Worm (Caenorhabditis elegans) whole organism, L3 larva: ENCODE results near the gene Y57A10B.7.

Experiments used
- aly-2 ChIP-seq: fragments of 150-350 bp; optimal IDR thresholded peaks from 2 replicates; lab custom pipeline; 2014; ENCODE audit warnings: missing biosample characterization, missing genetic modification characterization
- ama-1 ChIP-seq: fragments of 150-350 bp; optimal IDR thresholded peaks from 2 replicates; lab custom pipeline; 2018
- egl-27 ChIP-seq: sonication (generic microtip); optimal IDR thresholded peaks from 4 replicates; lab custom pipeline; 2017; ENCODE audit warnings: missing biosample characterization, missing genetic modification reagents, missing genetic modification characterization
- fkh-10 ChIP-seq: sonication (generic microtip); optimal IDR thresholded peaks from 2 replicates; lab custom pipeline; 2017; ENCODE audit warnings: missing biosample characterization, missing genetic modification reagents, missing genetic modification characterization
- fkh-2 ChIP-seq: fragments of 150-350 bp; optimal IDR thresholded peaks from 2 replicates; lab custom pipeline; 2014; ENCODE audit warnings: missing biosample characterization, missing genetic modification reagents, missing genetic modification characterization
- nhr-11 ChIP-seq: fragments of 150-350 bp; optimal IDR thresholded peaks from 2 replicates; lab custom pipeline; 2014; ENCODE audit warnings: missing biosample characterization, missing genetic modification characterization
- nhr-28 ChIP-seq: fragments of 150-350 bp; optimal IDR thresholded peaks from 2 replicates; lab custom pipeline; 2014; ENCODE audit warnings: missing biosample characterization, missing genetic modification characterization
- snpc-4 ChIP-seq: fragments of 150-350 bp; optimal IDR thresholded peaks from 2 replicates; lab custom pipeline; 2014; ENCODE audit warnings: missing biosample characterization, missing genetic modification characterization

ce11 chrII:12352115-12352514 lies 41.5 kb downstream of the Y57A10B.7 start, which contains the start of gene ras-1:
- no peak for TF ChIP-seq snpc-4 (tag; lab: Kevin White, UChicago)
- TF ChIP-seq egl-27 (tag; lab: Kevin White, UChicago): no peak
- TF ChIP-seq aly-2: no peak
- TF ChIP-seq fkh-2 (tag; lab: Kevin White, UChicago): no peak
- no peak for TF ChIP-seq nhr-28
- TF ChIP-seq fkh-10: no peak
- no peak for TF ChIP-seq nhr-11 (tag; lab: Kevin White, UChicago)
- no peak for TF ChIP-seq ama-1 (lab: Kevin White, UChicago)
